Fruit fly (Drosophila melanogaster) whole organism, embryonic: Measurements from ENCODE around the gene Spt20.

Source experiments
- Adf1 ChIP-seq: fragments of 200-800 bp; sonication (Bioruptor generic); IDR thresholded peaks from 2 replicates; pipeline ENCODE4 v1.3.6; 2022; ENCODE audit warnings: missing biosample characterization, missing genetic modification characterization
- Atf-2 ChIP-seq: fragments of 200-800 bp; sonication (Bioruptor generic); optimal IDR thresholded peaks from 2 replicates; lab custom pipeline; 2016; ENCODE audit warnings: missing biosample characterization, missing genetic modification characterization
- C15 ChIP-seq: fragments of 200-800 bp; sonication (Bioruptor generic); IDR thresholded peaks from 3 replicates; pipeline ENCODE4 v1.3.6; 2022; ENCODE audit warnings: missing biosample characterization, missing genetic modification characterization
- CG10431 ChIP-seq: fragments of 200-800 bp; sonication (Bioruptor generic); optimal IDR thresholded peaks from 3 replicates; lab custom pipeline; 2018; ENCODE audit warnings: missing biosample characterization, mild to moderate bottlenecking, missing genetic modification characterization
- CG10565 ChIP-seq: fragments of 200-800 bp; sonication (Bioruptor generic); optimal IDR thresholded peaks from 3 replicates; lab custom pipeline; 2016; ENCODE audit warnings: missing biosample characterization, mild to moderate bottlenecking, missing genetic modification characterization
- CG10654 ChIP-seq: fragments of 200-800 bp; sonication (Bioruptor generic); optimal IDR thresholded peaks from 2 replicates; lab custom pipeline; 2016; ENCODE audit warnings: missing biosample characterization, missing genetic modification characterization
- CG12391 ChIP-seq: fragments of 200-800 bp; sonication (Bioruptor generic); optimal IDR thresholded peaks from 3 replicates; lab custom pipeline; 2018; ENCODE audit warnings: missing biosample characterization, mild to moderate bottlenecking, missing genetic modification characterization, moderate library complexity
- CG13287 ChIP-seq: fragments of 200-800 bp; sonication (Bioruptor generic); IDR thresholded peaks from 2 replicates; pipeline ENCODE4 v1.3.6; 2022; ENCODE audit warnings: missing biosample characterization, missing genetic modification characterization; ENCODE audit not compliant: partially characterized antibody
- CG15696 ChIP-seq: fragments of 200-800 bp; sonication (Bioruptor generic); optimal IDR thresholded peaks from 2 replicates; lab custom pipeline; 2019; ENCODE audit warnings: missing biosample characterization, mild to moderate bottlenecking, missing genetic modification characterization, moderate library complexity
- CG16813 ChIP-seq: fragments of 200-800 bp; sonication (Bioruptor generic); IDR thresholded peaks from 3 replicates; pipeline ENCODE4 v1.3.6; 2022; ENCODE audit warnings: missing biosample characterization, missing genetic modification characterization; ENCODE audit not compliant: partially characterized antibody
- CG18011 ChIP-seq: fragments of 200-800 bp; sonication (Bioruptor generic); optimal IDR thresholded peaks from 2 replicates; lab custom pipeline; 2017; ENCODE audit warnings: missing biosample characterization, missing genetic modification characterization, mild to moderate bottlenecking, moderate library complexity, missing genotype
- CG2120 ChIP-seq: fragments of 200-800 bp; sonication (Bioruptor generic); optimal IDR thresholded peaks from 3 replicates; lab custom pipeline; 2016; ENCODE audit warnings: missing biosample characterization, missing genetic modification characterization
- CG33213 ChIP-seq: fragments of 200-800 bp; sonication (Bioruptor generic); optimal IDR thresholded peaks from 3 replicates; lab custom pipeline; 2016; ENCODE audit warnings: missing biosample characterization, missing genetic modification characterization
- CG3726 ChIP-seq: fragments of 200-800 bp; sonication (Bioruptor generic); IDR thresholded peaks from 3 replicates; pipeline ENCODE4, ENCODE4 v1.3.6; 2022; ENCODE audit warnings: missing biosample characterization, missing genetic modification characterization
- CG5953 ChIP-seq: fragments of 200-800 bp; sonication (Bioruptor generic); IDR thresholded peaks from 2 replicates; pipeline ENCODE4 v1.3.6; 2022; ENCODE audit warnings: missing biosample characterization, missing genetic modification characterization
- CG7786 ChIP-seq: fragments of 200-800 bp; sonication (Bioruptor generic); optimal IDR thresholded peaks from 2 replicates; lab custom pipeline; 2016; ENCODE audit warnings: missing biosample characterization, missing genetic modification characterization
- CG8089 ChIP-seq: fragments of 200-800 bp; sonication (Bioruptor generic); optimal IDR thresholded peaks from 3 replicates; lab custom pipeline; 2016; ENCODE audit warnings: missing biosample characterization, missing genetic modification characterization
- CHES-1-like ChIP-seq: fragments of 200-800 bp; sonication (Bioruptor generic); optimal IDR thresholded peaks from 2 replicates; lab custom pipeline; 2016; ENCODE audit warnings: missing biosample characterization, missing genetic modification characterization
- D ChIP-seq, 2 experiments: fragments of 200-800 bp in 1 of 2; fragments of >200 bp in 1 of 2; sonication (Bioruptor generic) in 1 of 2; optimal IDR thresholded peaks; 2 replicates in 1 of 2; 3 replicates in 1 of 2; lab custom pipeline; 2017; ENCODE audit warnings: mild to moderate bottlenecking in 1 of 2, missing biosample characterization in 1 of 2, missing genetic modification characterization in 1 of 2, missing genetic modification reagents in 1 of 2
- Dbx ChIP-seq: fragments of 200-800 bp; sonication (Bioruptor generic); IDR thresholded peaks from 3 replicates; pipeline ENCODE4 v1.3.6; 2022; ENCODE audit warnings: missing biosample characterization, missing genetic modification characterization
- Jarid2 ChIP-seq: fragments of 200-800 bp; sonication (Bioruptor generic); optimal IDR thresholded peaks from 3 replicates; lab custom pipeline; 2017; ENCODE audit warnings: mild to moderate bottlenecking, missing biosample characterization, missing genetic modification reagents, missing genetic modification characterization
- Med ChIP-seq: fragments of 200-800 bp; sonication (Bioruptor generic); peaks from one replicate; lab custom pipeline; 2016; ENCODE audit warnings: missing biosample characterization, missing genetic modification characterization, mild to moderate bottlenecking, inconsistent platforms, moderate library complexity
- Neu2 ChIP-seq: fragments of 200-800 bp; sonication (Bioruptor generic); optimal IDR thresholded peaks from 3 replicates; lab custom pipeline; 2016; ENCODE audit warnings: missing biosample characterization, missing genetic modification characterization, borderline replicate concordance
- Opbp ChIP-seq: fragments of 200-800 bp; sonication (Bioruptor generic); IDR thresholded peaks from 3 replicates; pipeline ENCODE4 v1.3.6; 2022; ENCODE audit warnings: missing biosample characterization, missing genetic modification characterization; ENCODE audit not compliant: partially characterized antibody
- Sox100B ChIP-seq: fragments of 200-800 bp; sonication (Bioruptor generic); optimal IDR thresholded peaks from 3 replicates; lab custom pipeline; 2018; ENCODE audit warnings: missing biosample characterization, mild to moderate bottlenecking, missing genetic modification characterization
- Stat92E ChIP-seq, 3 experiments: fragments of >200 bp in 2 of 3; fragments of 200-800 bp in 1 of 3; sonication (Bioruptor generic) in 1 of 3; optimal IDR thresholded peaks; 2 replicates each; lab custom pipeline; 2017 to 2019; ENCODE audit warnings: missing biosample characterization in 3 of 3, missing genetic modification characterization in 3 of 3, mild to moderate bottlenecking in 1 of 3, moderate library complexity in 1 of 3
- abd-A ChIP-seq: fragments of 200-800 bp; sonication (Bioruptor generic); optimal IDR thresholded peaks from 3 replicates; lab custom pipeline; 2019; ENCODE audit warnings: missing biosample characterization, mild to moderate bottlenecking, missing genetic modification characterization, moderate library complexity
- bbx ChIP-seq: fragments of 200-800 bp; sonication (Bioruptor generic); IDR thresholded peaks from 2 replicates; pipeline ENCODE4 v1.3.6; 2022; ENCODE audit warnings: missing biosample characterization, missing genetic modification characterization; ENCODE audit not compliant: partially characterized antibody
- bowl ChIP-seq: fragments of 200-800 bp; sonication (Bioruptor generic); IDR thresholded peaks from 2 replicates; pipeline ENCODE4 v1.3.6; 2022; ENCODE audit warnings: missing biosample characterization, missing genetic modification characterization
- ci ChIP-seq: fragments of 200-800 bp; sonication (Bioruptor generic); IDR thresholded peaks from 3 replicates; pipeline ENCODE4 v1.3.6; 2022; ENCODE audit warnings: missing biosample characterization, missing genetic modification characterization
- cwo ChIP-seq: fragments of 200-800 bp; sonication (Bioruptor generic); optimal IDR thresholded peaks from 3 replicates; lab custom pipeline; 2017; ENCODE audit warnings: missing biosample characterization, missing genetic modification characterization, mild to moderate bottlenecking, moderate library complexity, missing genetic modification reagents
- disco-r ChIP-seq: fragments of 200-800 bp; sonication (Bioruptor generic); optimal IDR thresholded peaks from 2 replicates; lab custom pipeline; 2016; ENCODE audit warnings: missing biosample characterization, missing genetic modification characterization
- hb ChIP-seq: fragments of 200-800 bp; sonication (Bioruptor generic); IDR thresholded peaks from 3 replicates; pipeline ENCODE4 v1.3.6; 2022; ENCODE audit warnings: missing biosample characterization, missing genetic modification characterization; ENCODE audit not compliant: partially characterized antibody
- jigr1 ChIP-seq: fragments of 200-800 bp; sonication (Bioruptor generic); IDR thresholded peaks from 3 replicates; pipeline ENCODE4 v1.3.6; 2022; ENCODE audit warnings: missing biosample characterization, missing genetic modification characterization
- kni ChIP-seq: fragments of 200-800 bp; sonication (Bioruptor generic); optimal IDR thresholded peaks from 3 replicates; lab custom pipeline; 2017; ENCODE audit warnings: mild to moderate bottlenecking, missing biosample characterization, missing genetic modification reagents, missing genetic modification characterization
- nerfin-2 ChIP-seq: fragments of 200-800 bp; sonication (Bioruptor generic); IDR thresholded peaks from 2 replicates; pipeline ENCODE4 v1.3.6; 2022; ENCODE audit warnings: missing biosample characterization, missing genetic modification characterization; ENCODE audit not compliant: partially characterized antibody
- oc ChIP-seq: fragments of 200-800 bp; sonication (Bioruptor generic); optimal IDR thresholded peaks from 2 replicates; lab custom pipeline; 2018; ENCODE audit warnings: missing biosample characterization, mild to moderate bottlenecking, missing genetic modification characterization, moderate library complexity
- pfk ChIP-seq: fragments of 200-800 bp; sonication (Bioruptor generic); optimal IDR thresholded peaks from 2 replicates; lab custom pipeline; 2018; ENCODE audit warnings: missing biosample characterization, mild to moderate bottlenecking, missing genetic modification characterization, moderate library complexity
- pzg ChIP-seq: fragments of 200-800 bp; sonication (Bioruptor generic); optimal IDR thresholded peaks from 3 replicates; lab custom pipeline; 2018; ENCODE audit warnings: missing biosample characterization, mild to moderate bottlenecking, missing genetic modification characterization, moderate library complexity
- scrt ChIP-seq: fragments of 200-800 bp; sonication (Bioruptor generic); optimal IDR thresholded peaks from 2 replicates; lab custom pipeline; 2018; ENCODE audit warnings: missing biosample characterization, mild to moderate bottlenecking, missing genetic modification characterization, moderate library complexity
- sd ChIP-seq: fragments of 200-800 bp; sonication (Bioruptor generic); optimal IDR thresholded peaks from 3 replicates; lab custom pipeline; 2018; ENCODE audit warnings: missing biosample characterization, mild to moderate bottlenecking, missing genetic modification characterization, moderate library complexity
- sens ChIP-seq: fragments of 200-800 bp; sonication (Bioruptor generic); peaks from one replicate; lab custom pipeline; 2016; ENCODE audit warnings: missing biosample characterization, missing genetic modification characterization
- so ChIP-seq: fragments of 200-800 bp; sonication (Bioruptor generic); IDR thresholded peaks from 3 replicates; pipeline ENCODE4 v1.3.6; 2022; ENCODE audit warnings: missing biosample characterization, missing genetic modification characterization
- trem ChIP-seq: fragments of 200-800 bp; optimal IDR thresholded peaks from 3 replicates; lab custom pipeline; 2019; ENCODE audit warnings: missing biosample characterization, mild to moderate bottlenecking, missing genetic modification characterization, moderate library complexity
- usp ChIP-seq: fragments of >200 bp; optimal IDR thresholded peaks from 2 replicates; lab custom pipeline; 2017; ENCODE audit warnings: missing biosample characterization, missing genetic modification characterization
- zen ChIP-seq: fragments of 200-800 bp; sonication (Bioruptor generic); optimal IDR thresholded peaks from 3 replicates; lab custom pipeline; 2018; ENCODE audit warnings: missing biosample characterization, mild to moderate bottlenecking, missing genetic modification characterization, moderate library complexity
- zf30C ChIP-seq: fragments of 200-800 bp; sonication (Bioruptor generic); optimal IDR thresholded peaks from 3 replicates; lab custom pipeline; 2018; ENCODE audit warnings: missing biosample characterization, mild to moderate bottlenecking, missing genetic modification characterization
- zfh1 ChIP-seq: fragments of 200-800 bp; sonication (Bioruptor generic); IDR thresholded peaks from 3 replicates; pipeline ENCODE4 v1.3.6; 2022; ENCODE audit warnings: missing biosample characterization, missing genetic modification characterization

The Spt20 gene

DNA sequence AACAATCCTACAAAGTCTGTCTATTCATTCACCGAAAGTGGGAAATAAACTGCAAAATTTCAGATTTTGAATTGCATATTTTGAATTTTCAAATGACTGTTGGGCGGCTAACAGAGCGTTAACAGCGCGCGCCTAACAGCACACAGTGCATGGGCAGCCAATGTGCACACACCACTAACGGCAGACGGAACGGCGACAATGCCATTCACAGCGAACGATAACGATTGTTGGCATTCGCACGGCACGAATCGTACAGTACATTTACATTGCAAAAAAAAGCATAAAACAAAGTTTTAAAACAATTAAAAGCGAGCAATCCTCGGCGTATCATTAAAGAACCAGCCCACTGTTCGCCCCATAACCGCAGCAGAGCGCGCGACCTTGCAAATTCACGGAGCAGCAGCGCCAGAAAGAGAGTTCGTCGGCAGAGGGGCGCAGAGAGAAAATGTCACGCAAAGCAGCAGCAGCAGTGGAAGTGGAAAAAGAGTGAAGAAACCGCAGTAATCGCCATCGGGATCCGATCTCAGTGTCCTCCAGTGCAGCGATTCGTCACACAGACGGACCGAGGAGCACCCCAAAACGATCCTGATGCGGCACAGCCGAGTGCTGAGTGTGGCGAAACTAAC, at the start of gene Spt20 (continued):
- TF ChIP-seq cwo (GFP tag; lab: Kevin White, UChicago) (no peak), disco-r (GFP tag; lab: Kevin White, UChicago) (peak; percentile 63), sens (no peak), CG10431 (GFP tag; lab: Kevin White, UChicago) (no peak), Adf1 (GFP tag; lab: Robert Waterston, UW) (peak; percentile 52; the same call in 1 of the 2 replicates), Sox100B (GFP tag; lab: Kevin White, UChicago) (no peak), Opbp (peak; percentile 65; the same call in 2 of the 3 replicates), CG16813 (GFP tag; lab: Robert Waterston, UW) (peak; percentile 57; the same call in 2 of the 3 replicates), hb (GFP tag; lab: Robert Waterston, UW) (no peak), Dbx (no peak), abd-A (tag; lab: Kevin White, UChicago) (no peak), bbx (peak; percentile 57; the same call in 1 of the 2 replicates), Stat92E (GFP tag; optimal IDR thresholded peaks at IDR 0.05; lab: Kevin White, UChicago) (peak in 1 of 3 experiments; percentile 32), CG12391 (tag; lab: Kevin White, UChicago) (no peak), CG7786 (GFP tag; lab: Kevin White, UChicago) (no peak), CG18011 (GFP tag; lab: Kevin White, UChicago) (no peak), Atf-2 (no peak), nerfin-2 (GFP tag; lab: Robert Waterston, UW) (no peak), trem (tag; lab: Kevin White, UChicago) (peak; percentile 23), D (optimal IDR thresholded peaks at IDR 0.05; lab: Kevin White, UChicago) (peak; percentile 25), D (GFP tag; optimal IDR thresholded peaks at IDR 0.05; lab: Kevin White, UChicago) (no peak), kni (GFP tag; lab: Kevin White, UChicago) (no peak), CG10565 (GFP tag; lab: Kevin White, UChicago) (no peak), CG8089 (GFP tag; lab: Kevin White, UChicago) (no peak), oc (no peak), CG33213 (no peak), pfk (GFP tag; lab: Kevin White, UChicago) (no peak), Neu2 (GFP tag; lab: Kevin White, UChicago) (no peak), CG13287 (peak; percentile 62), CG2120 (GFP tag; lab: Kevin White, UChicago) (no peak), zen (tag; lab: Kevin White, UChicago) (no peak), usp (GFP tag; lab: Kevin White, UChicago) (no peak), zf30C (GFP tag; lab: Kevin White, UChicago) (no peak), sd (tag; lab: Kevin White, UChicago) (no peak), CG10654 (GFP tag; lab: Kevin White, UChicago) (no peak), bowl (GFP tag; lab: Robert Waterston, UW) (no peak), CG3726 (GFP tag; lab: Robert Waterston, UW) (no peak), zfh1 (GFP tag; lab: Robert Waterston, UW) (no peak), Med (GFP tag; lab: Kevin White, UChicago) (peak; percentile 90), so (GFP tag; lab: Robert Waterston, UW) (no peak), C15 (no peak), Jarid2 (GFP tag; lab: Kevin White, UChicago) (no peak), ci (GFP tag; lab: Robert Waterston, UW) (no peak), CG15696 (tag; lab: Kevin White, UChicago) (no peak), CG5953 (no peak), pzg (GFP tag; lab: Kevin White, UChicago) (peak; percentile 97), scrt (GFP tag; lab: Kevin White, UChicago) (no peak), CHES-1-like (GFP tag; lab: Kevin White, UChicago) (peak; percentile 39), jigr1 (GFP tag; lab: Robert Waterston, UW) (no peak)
